Fruit fly (Drosophila melanogaster): Measurements from ENCODE around the gene CG3961.
A peak's percentile ranks its signal among the peaks of the same experiment; 100 is the strongest.

The CG3961 gene

DNA sequence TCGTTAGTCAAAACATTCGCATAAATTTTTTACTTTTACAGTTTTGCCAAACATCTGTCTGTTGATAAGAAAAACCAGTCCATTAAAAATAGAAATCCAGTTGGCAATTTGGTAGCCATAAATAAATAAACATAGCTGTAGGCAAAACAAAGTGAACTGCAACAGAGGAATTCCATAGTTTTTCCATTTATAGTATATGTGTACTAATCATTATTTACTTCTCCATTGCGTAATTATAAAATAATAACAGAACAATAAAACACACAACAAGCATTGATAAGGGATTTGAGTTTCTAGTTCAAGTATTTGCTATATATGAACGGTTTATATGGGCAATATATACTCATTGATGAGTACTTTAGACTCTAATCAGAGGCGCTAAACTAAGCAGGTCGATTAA, 53.6 kb downstream of the CG3961 start:
- TF ChIP-seq CG33017 (tag; optimal IDR thresholded peaks at IDR 0.05) (peak; percentile 44), CG12768 (GFP tag; optimal IDR thresholded peaks at IDR 0.05) (peak; percentile 35), cnc (optimal IDR thresholded peaks at IDR 0.05) (no peak), CG7101 (tag; optimal IDR thresholded peaks at IDR 0.05) (no peak), cic (GFP tag; optimal IDR thresholded peaks at IDR 0.05) (peak; percentile 70)

DNA sequence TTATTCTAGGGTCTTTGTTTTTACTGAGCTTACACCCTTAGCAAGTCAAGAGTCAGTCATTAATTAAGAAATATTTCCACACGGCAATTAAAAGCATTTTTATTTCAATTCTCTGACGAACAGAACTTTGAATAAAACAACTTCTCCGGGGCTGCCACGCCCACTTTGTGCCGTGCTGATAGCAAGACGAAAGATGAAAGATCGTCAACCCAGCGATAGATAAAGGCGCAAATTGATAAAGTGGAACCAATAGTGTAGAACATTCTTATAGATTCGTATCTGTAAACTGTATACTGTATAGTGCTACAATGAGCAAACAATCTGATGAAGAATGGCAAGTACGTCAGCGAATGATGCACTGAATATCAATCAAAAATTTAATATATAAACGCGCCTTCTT, 55.4 kb downstream of the CG3961 start:
- TF ChIP-seq CG33017 (tag; optimal IDR thresholded peaks at IDR 0.05) (no peak), CG7101 (tag; optimal IDR thresholded peaks at IDR 0.05) (no peak), CG1620 (GFP tag; optimal IDR thresholded peaks at IDR 0.05) (no peak), CG12768 (GFP tag; optimal IDR thresholded peaks at IDR 0.05) (no peak), CG5204 (GFP tag; optimal IDR thresholded peaks at IDR 0.05) (no peak), pad (GFP tag; optimal IDR thresholded peaks at IDR 0.05) (no peak), CG14711 (tag; optimal IDR thresholded peaks at IDR 0.05) (no peak), CG7045 (GFP tag; optimal IDR thresholded peaks at IDR 0.05) (no peak), toe (GFP tag; optimal IDR thresholded peaks at IDR 0.05) (no peak), tj (GFP tag; optimal IDR thresholded peaks at IDR 0.05) (no peak), cnc (optimal IDR thresholded peaks at IDR 0.05) (no peak), Clk (GFP tag; optimal IDR thresholded peaks at IDR 0.05) (no peak), Hr96 (GFP tag; optimal IDR thresholded peaks at IDR 0.05) (no peak), kay (GFP tag; ENCODE audit: borderline replicate concordance) (no peak)

DNA sequence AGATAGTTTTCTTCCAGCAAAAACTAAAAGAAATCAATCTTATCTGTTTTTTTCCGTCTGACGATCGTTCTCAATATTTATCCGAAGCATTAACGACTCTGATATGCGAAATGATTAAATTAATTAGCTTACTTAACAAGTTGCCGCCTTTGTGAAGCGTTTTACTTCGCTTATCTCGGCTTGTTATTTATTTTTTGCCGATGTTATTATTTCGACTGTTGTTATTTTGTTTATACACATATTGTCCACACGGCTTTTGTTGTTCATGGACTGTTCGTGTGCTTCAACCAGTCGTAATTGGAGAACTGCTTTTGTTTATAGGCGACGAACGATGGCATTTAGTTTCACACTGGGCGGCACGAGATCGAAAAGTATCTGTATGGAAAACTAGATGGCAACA, 57.0 kb downstream of the CG3961 start:
- TF ChIP-seq CG7045 (GFP tag; optimal IDR thresholded peaks at IDR 0.05) (no peak), tj (GFP tag; optimal IDR thresholded peaks at IDR 0.05) (peak; percentile 74), CG7101 (tag; optimal IDR thresholded peaks at IDR 0.05) (peak; percentile 4)

DNA sequence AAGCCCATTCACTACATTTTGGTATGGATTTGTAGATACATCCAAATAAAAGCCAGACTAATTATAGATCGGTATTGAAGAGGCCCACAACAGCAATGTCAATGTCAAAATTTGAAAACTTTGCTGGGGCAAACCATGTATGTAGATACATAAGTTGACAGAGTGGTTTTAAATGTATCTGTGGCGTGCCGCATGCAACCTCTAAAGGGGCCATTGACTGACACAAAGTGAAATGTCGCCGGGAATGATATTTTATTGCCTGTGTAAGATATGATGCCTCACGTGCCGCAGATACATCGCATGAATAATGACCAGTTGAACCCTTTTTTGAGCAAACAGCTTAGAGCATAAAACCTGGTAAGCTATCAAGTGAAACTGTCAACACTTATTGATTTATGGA, 57.6 kb downstream of the CG3961 start:
- TF ChIP-seq CG5204 (GFP tag; optimal IDR thresholded peaks at IDR 0.05) (no peak), tj (GFP tag; optimal IDR thresholded peaks at IDR 0.05) (no peak), cnc (optimal IDR thresholded peaks at IDR 0.05) (no peak)

DNA sequence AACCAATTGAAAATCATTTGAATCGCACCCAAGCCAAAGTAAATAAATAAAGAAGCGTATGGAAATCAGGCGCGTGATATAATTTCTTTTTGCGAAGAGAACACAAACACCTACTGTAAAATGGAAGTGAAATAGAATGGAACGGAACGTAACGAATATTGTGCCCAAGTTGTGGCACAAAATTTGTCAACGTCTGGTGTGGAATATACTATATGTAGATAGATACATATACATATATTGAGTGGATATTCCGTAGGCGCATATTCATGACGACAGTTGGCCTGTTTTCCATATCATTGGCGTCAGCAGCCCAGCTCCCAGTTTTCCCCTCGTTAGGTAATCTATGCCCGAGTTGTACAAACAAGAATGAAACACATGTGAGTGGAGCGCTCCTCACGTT, 58.1 kb downstream of the CG3961 start:
- TF ChIP-seq kay (GFP tag; ENCODE audit: borderline replicate concordance) (peak; percentile 72), CG7045 (GFP tag; optimal IDR thresholded peaks at IDR 0.05) (no peak), cic (GFP tag; optimal IDR thresholded peaks at IDR 0.05) (peak; percentile 45), CG12768 (GFP tag; optimal IDR thresholded peaks at IDR 0.05) (peak; percentile 48), Clk (GFP tag; optimal IDR thresholded peaks at IDR 0.05) (no peak), ovo (GFP tag; optimal IDR thresholded peaks at IDR 0.05) (no peak), cnc (optimal IDR thresholded peaks at IDR 0.05) (no peak)

DNA sequence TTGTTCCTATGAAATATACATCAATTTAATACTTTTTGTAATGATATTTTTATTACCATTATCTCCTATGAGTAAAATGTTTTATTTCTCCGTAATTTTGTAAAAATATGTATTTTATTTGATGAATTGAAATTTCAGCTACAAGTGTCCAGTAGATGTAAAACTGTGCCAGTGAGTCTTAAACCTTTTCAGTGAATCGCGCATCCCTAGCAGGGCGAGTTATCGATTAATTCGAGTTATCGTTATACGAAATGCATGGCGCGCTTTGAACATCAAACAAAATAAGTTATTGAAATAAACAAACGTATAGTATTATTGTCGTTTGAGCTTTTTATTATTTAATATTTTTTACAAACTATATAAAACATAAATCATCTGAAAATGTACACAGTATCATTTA, 62.0 kb downstream of the CG3961 start:
- TF ChIP-seq Crg-1 (GFP tag; optimal IDR thresholded peaks at IDR 0.05) (no peak), CG1620 (GFP tag; optimal IDR thresholded peaks at IDR 0.05) (peak; percentile 13), Hr96 (GFP tag; optimal IDR thresholded peaks at IDR 0.05) (no peak), bab1 (GFP tag; optimal IDR thresholded peaks at IDR 0.05) (peak; percentile 57), CG7101 (tag; optimal IDR thresholded peaks at IDR 0.05) (no peak), tj (GFP tag; optimal IDR thresholded peaks at IDR 0.05) (no peak), kay (GFP tag; ENCODE audit: borderline replicate concordance) (peak; percentile 47), CG14711 (tag; optimal IDR thresholded peaks at IDR 0.05) (peak; percentile 23), Mnt (GFP tag; optimal IDR thresholded peaks at IDR 0.05) (no peak), CG11617 (GFP tag; optimal IDR thresholded peaks at IDR 0.05) (no peak), cnc (optimal IDR thresholded peaks at IDR 0.05) (no peak), CG12768 (GFP tag; optimal IDR thresholded peaks at IDR 0.05) (no peak), CG7045 (GFP tag; optimal IDR thresholded peaks at IDR 0.05) (no peak), Clk (GFP tag; optimal IDR thresholded peaks at IDR 0.05) (no peak), toe (GFP tag; optimal IDR thresholded peaks at IDR 0.05) (no peak), cic (GFP tag; optimal IDR thresholded peaks at IDR 0.05) (peak; percentile 10)

All from whole organism, adult.